Fruit fly (Drosophila melanogaster) whole organism, embryonic: ENCODE measurements around the gene dsx-c73A.

Experiments used
- Asciz ChIP-seq: fragments of 200-800 bp; sonication (Bioruptor generic); optimal IDR thresholded peaks from 2 replicates; lab custom pipeline; 2017; ENCODE audit warnings: missing biosample characterization, mild to moderate bottlenecking, missing genetic modification characterization, missing genetic modification reagents
- Awh ChIP-seq: fragments of 200-800 bp; sonication (Bioruptor generic); IDR thresholded peaks from 2 replicates; pipeline ENCODE4, ENCODE4 v1.3.6; 2022; ENCODE audit warnings: missing biosample characterization, missing genetic modification characterization
- Bgb ChIP-seq: fragments of 200-800 bp; sonication (Bioruptor generic); IDR thresholded peaks from 2 replicates; pipeline ENCODE4 v1.3.6; 2022; ENCODE audit warnings: missing biosample characterization, missing genetic modification characterization; ENCODE audit not compliant: partially characterized antibody
- CG10543 ChIP-seq: fragments of 200-800 bp; sonication (Bioruptor generic); optimal IDR thresholded peaks from 3 replicates; lab custom pipeline; 2017; ENCODE audit warnings: missing biosample characterization, mild to moderate bottlenecking, missing genetic modification characterization, moderate library complexity
- CG11093 ChIP-seq: fragments of 200-800 bp; sonication (Bioruptor generic); IDR thresholded peaks from 3 replicates; pipeline ENCODE4 v1.3.6; 2022; ENCODE audit warnings: missing biosample characterization, missing genetic modification characterization
- CG11504 ChIP-seq: fragments of 200-800 bp; sonication (Bioruptor generic); optimal IDR thresholded peaks from 3 replicates; lab custom pipeline; 2019; ENCODE audit warnings: missing biosample characterization, mild to moderate bottlenecking, missing genetic modification characterization, moderate library complexity
- CG15011 ChIP-seq: fragments of 200-800 bp; sonication (Bioruptor generic); optimal IDR thresholded peaks from 3 replicates; lab custom pipeline; 2018; ENCODE audit warnings: missing biosample characterization, mild to moderate bottlenecking, missing genetic modification characterization
- CG18619 ChIP-seq: fragments of 200-800 bp; sonication (Bioruptor generic); optimal IDR thresholded peaks from 3 replicates; lab custom pipeline; 2017; ENCODE audit warnings: missing biosample characterization, mild to moderate bottlenecking, missing genetic modification characterization
- CG2202 ChIP-seq: fragments of 200-800 bp; sonication (Bioruptor generic); optimal IDR thresholded peaks from 2 replicates; lab custom pipeline; 2018; ENCODE audit warnings: missing biosample characterization, mild to moderate bottlenecking, missing genetic modification characterization
- CG4360 ChIP-seq: fragments of 200-800 bp; sonication (Bioruptor generic); IDR thresholded peaks from 2 replicates; pipeline ENCODE4 v1.3.6; 2022; ENCODE audit warnings: missing biosample characterization, missing genetic modification characterization
- CG6254 ChIP-seq: fragments of 200-800 bp; sonication (Bioruptor generic); optimal IDR thresholded peaks from 3 replicates; lab custom pipeline; 2017; ENCODE audit warnings: mild to moderate bottlenecking, missing biosample characterization, missing genetic modification reagents, missing genetic modification characterization
- CG6272 ChIP-seq: fragments of 200-800 bp; sonication (Bioruptor generic); IDR thresholded peaks from 2 replicates; pipeline ENCODE4 v1.3.6; 2022; ENCODE audit warnings: missing biosample characterization, missing genetic modification characterization
- CG6689 ChIP-seq: fragments of 200-800 bp; sonication (Bioruptor generic); IDR thresholded peaks from 2 replicates; pipeline ENCODE4 v1.3.6; 2022; ENCODE audit warnings: missing biosample characterization, missing genetic modification characterization
- CG7963 ChIP-seq: fragments of 200-800 bp; sonication (Bioruptor generic); IDR thresholded peaks from 3 replicates; pipeline ENCODE4 v1.3.6; 2022; ENCODE audit warnings: missing biosample characterization, missing genetic modification characterization; ENCODE audit not compliant: partially characterized antibody
- D ChIP-seq, 2 experiments: fragments of 200-800 bp in 1 of 2; fragments of >200 bp in 1 of 2; sonication (Bioruptor generic) in 1 of 2; optimal IDR thresholded peaks; 2 replicates in 1 of 2; 3 replicates in 1 of 2; lab custom pipeline; 2017; ENCODE audit warnings: mild to moderate bottlenecking in 1 of 2, missing biosample characterization in 1 of 2, missing genetic modification characterization in 1 of 2, missing genetic modification reagents in 1 of 2
- D19B ChIP-seq: fragments of 200-800 bp; sonication (Bioruptor generic); optimal IDR thresholded peaks from 2 replicates; lab custom pipeline; 2017; ENCODE audit warnings: missing biosample characterization, mild to moderate bottlenecking, missing genetic modification characterization
- Fer3 ChIP-seq: fragments of 200-800 bp; sonication (Bioruptor generic); optimal IDR thresholded peaks from 2 replicates; lab custom pipeline; 2018; ENCODE audit warnings: missing biosample characterization, mild to moderate bottlenecking, missing genetic modification characterization, moderate library complexity
- GATAe ChIP-seq: fragments of 200-800 bp; sonication (Bioruptor generic); conservative IDR thresholded peaks from 2 replicates; pipeline ENCODE4 v1.3.6; 2022; ENCODE audit warnings: missing biosample characterization, missing genetic modification characterization
- HLH3B ChIP-seq: fragments of 200-800 bp; sonication (Bioruptor generic); IDR thresholded peaks from 2 replicates; pipeline ENCODE4 v1.3.6; 2022; ENCODE audit warnings: missing biosample characterization, missing genetic modification characterization
- HmgD ChIP-seq: fragments of 200-800 bp; sonication (Bioruptor generic); optimal IDR thresholded peaks from 3 replicates; lab custom pipeline; 2016; ENCODE audit warnings: missing biosample characterization, missing genetic modification characterization
- Hr51 ChIP-seq, 2 experiments: fragments of 200-800 bp; sonication (Bioruptor generic); optimal IDR thresholded peaks; 2 replicates in 1 of 2; 3 replicates in 1 of 2; lab custom pipeline; 2016 to 2018; ENCODE audit warnings: missing biosample characterization in 2 of 2, missing genetic modification characterization in 2 of 2, mild to moderate bottlenecking in 1 of 2, moderate library complexity in 1 of 2
- Hr78 ChIP-seq, 2 experiments: fragments of 200-800 bp in 1 of 2; fragments of >200 bp in 1 of 2; sonication (Bioruptor generic) in 1 of 2; optimal IDR thresholded peaks; 2 replicates each; lab custom pipeline; 2017 to 2019; ENCODE audit warnings: missing biosample characterization in 2 of 2, missing genetic modification characterization in 2 of 2, mild to moderate bottlenecking in 1 of 2, moderate library complexity in 1 of 2
- Lhr ChIP-seq: fragments of 200-800 bp; sonication (Bioruptor generic); optimal IDR thresholded peaks from 3 replicates; lab custom pipeline; 2017; ENCODE audit warnings: mild to moderate bottlenecking, missing biosample characterization, missing genetic modification reagents, missing genetic modification characterization
- Lim3 ChIP-seq: fragments of 200-800 bp; sonication (Bioruptor generic); IDR thresholded peaks from 2 replicates; pipeline ENCODE4 v1.3.6; 2022; ENCODE audit warnings: missing biosample characterization, missing genetic modification characterization
- MBD-R2 ChIP-seq: fragments of 200-800 bp; sonication (Bioruptor generic); IDR thresholded peaks from 2 replicates; pipeline ENCODE4 v1.3.6; 2022; ENCODE audit warnings: missing biosample characterization, missing genetic modification characterization
- Oli ChIP-seq: fragments of 200-800 bp; sonication (Bioruptor generic); optimal IDR thresholded peaks from 2 replicates; lab custom pipeline; 2018; ENCODE audit warnings: missing biosample characterization, mild to moderate bottlenecking, missing genetic modification characterization, moderate library complexity
- Ptx1 ChIP-seq: fragments of 200-800 bp; sonication (Bioruptor generic); IDR thresholded peaks from 2 replicates; pipeline ENCODE4 v1.3.6; 2022; ENCODE audit warnings: missing biosample characterization, missing genetic modification characterization
- Sox102F ChIP-seq: fragments of 200-800 bp; sonication (Bioruptor generic); optimal IDR thresholded peaks from 2 replicates; lab custom pipeline; 2018; ENCODE audit warnings: missing biosample characterization, mild to moderate bottlenecking, missing genetic modification characterization, moderate library complexity
- Xbp1 ChIP-seq: fragments of 200-800 bp; sonication (Bioruptor generic); optimal IDR thresholded peaks from 3 replicates; lab custom pipeline; 2016; ENCODE audit warnings: missing biosample characterization, mild to moderate bottlenecking, missing genetic modification characterization
- bcd ChIP-seq: fragments of 200-800 bp; sonication (Bioruptor generic); optimal IDR thresholded peaks from 2 replicates; lab custom pipeline; 2017; ENCODE audit warnings: missing biosample characterization, mild to moderate bottlenecking, missing genetic modification characterization
- cg ChIP-seq: fragments of 200-800 bp; sonication (Bioruptor generic); optimal IDR thresholded peaks from 3 replicates; lab custom pipeline; 2019; ENCODE audit warnings: missing biosample characterization, mild to moderate bottlenecking, missing genetic modification characterization, moderate library complexity
- chif ChIP-seq, 2 experiments: fragments of 200-800 bp; sonication (Bioruptor generic); optimal IDR thresholded peaks; 3 replicates each; lab custom pipeline; 2016; ENCODE audit warnings: missing biosample characterization in 2 of 2, missing genetic modification characterization in 2 of 2
- corto ChIP-seq: fragments of 200-800 bp; sonication (Bioruptor generic); optimal IDR thresholded peaks from 2 replicates; lab custom pipeline; 2016; ENCODE audit warnings: missing biosample characterization, mild to moderate bottlenecking, missing genetic modification characterization, moderate library complexity
- danr ChIP-seq: fragments of 200-800 bp; sonication (Bioruptor generic); IDR thresholded peaks from 2 replicates; pipeline ENCODE4 v1.3.6; 2022; ENCODE audit warnings: missing biosample characterization, missing genetic modification characterization
- dmrt11E ChIP-seq: fragments of 200-800 bp; sonication (Bioruptor generic); optimal IDR thresholded peaks from 3 replicates; lab custom pipeline; 2018; ENCODE audit warnings: missing biosample characterization, mild to moderate bottlenecking, missing genetic modification characterization, moderate library complexity
- dmrt99B ChIP-seq: fragments of 200-800 bp; sonication (Bioruptor generic); optimal IDR thresholded peaks from 2 replicates; lab custom pipeline; 2018; ENCODE audit warnings: missing biosample characterization, mild to moderate bottlenecking, missing genetic modification characterization, moderate library complexity
- emc ChIP-seq: fragments of 200-800 bp; sonication (Bioruptor generic); optimal IDR thresholded peaks from 2 replicates; lab custom pipeline; 2016; ENCODE audit warnings: missing biosample characterization, missing genetic modification characterization
- esg ChIP-seq: fragments of 200-800 bp; sonication (Bioruptor generic); conservative IDR thresholded peaks from 2 replicates; pipeline ENCODE4 v1.3.6; 2022; ENCODE audit warnings: missing biosample characterization, missing genetic modification characterization
- fu2 ChIP-seq: fragments of 200-800 bp; sonication (Bioruptor generic); optimal IDR thresholded peaks from 2 replicates; lab custom pipeline; 2016; ENCODE audit warnings: missing biosample characterization, missing genetic modification characterization
- gsb-n ChIP-seq: fragments of 200-800 bp; sonication (Bioruptor generic); optimal IDR thresholded peaks from 3 replicates; lab custom pipeline; 2018; ENCODE audit warnings: missing biosample characterization, mild to moderate bottlenecking, missing genetic modification characterization
- lmd ChIP-seq: fragments of 200-800 bp; sonication (Bioruptor generic); IDR thresholded peaks from 2 replicates; pipeline ENCODE4 v1.3.6; 2022; ENCODE audit warnings: missing biosample characterization, missing genetic modification characterization
- nom ChIP-seq: fragments of 200-800 bp; sonication (Bioruptor generic); optimal IDR thresholded peaks from 2 replicates; lab custom pipeline; 2017; ENCODE audit warnings: missing biosample characterization, missing genetic modification characterization, mild to moderate bottlenecking, moderate library complexity, missing genetic modification reagents
- oc ChIP-seq: fragments of 200-800 bp; sonication (Bioruptor generic); optimal IDR thresholded peaks from 2 replicates; lab custom pipeline; 2018; ENCODE audit warnings: missing biosample characterization, mild to moderate bottlenecking, missing genetic modification characterization, moderate library complexity
- org-1 ChIP-seq: fragments of 200-800 bp; sonication (Bioruptor generic); optimal IDR thresholded peaks from 2 replicates; lab custom pipeline; 2017; ENCODE audit warnings: missing biosample characterization, missing genetic modification characterization
- sc ChIP-seq, 3 experiments: fragments of >200 bp in 2 of 3; fragments of 200-800 bp in 1 of 3; sonication (Bioruptor generic) in 1 of 3; optimal IDR thresholded peaks; 2 replicates in 2 of 3; 3 replicates in 1 of 3; lab custom pipeline; 2017; ENCODE audit warnings: mild to moderate bottlenecking in 1 of 3, missing biosample characterization in 1 of 3, missing genetic modification characterization in 1 of 3, missing genetic modification reagents in 1 of 3
- sob ChIP-seq: fragments of 200-800 bp; sonication (Bioruptor generic); IDR thresholded peaks from 2 replicates; pipeline ENCODE4 v1.3.6; 2022; ENCODE audit warnings: missing biosample characterization, missing genetic modification characterization

The dsx-c73A gene

DNA sequence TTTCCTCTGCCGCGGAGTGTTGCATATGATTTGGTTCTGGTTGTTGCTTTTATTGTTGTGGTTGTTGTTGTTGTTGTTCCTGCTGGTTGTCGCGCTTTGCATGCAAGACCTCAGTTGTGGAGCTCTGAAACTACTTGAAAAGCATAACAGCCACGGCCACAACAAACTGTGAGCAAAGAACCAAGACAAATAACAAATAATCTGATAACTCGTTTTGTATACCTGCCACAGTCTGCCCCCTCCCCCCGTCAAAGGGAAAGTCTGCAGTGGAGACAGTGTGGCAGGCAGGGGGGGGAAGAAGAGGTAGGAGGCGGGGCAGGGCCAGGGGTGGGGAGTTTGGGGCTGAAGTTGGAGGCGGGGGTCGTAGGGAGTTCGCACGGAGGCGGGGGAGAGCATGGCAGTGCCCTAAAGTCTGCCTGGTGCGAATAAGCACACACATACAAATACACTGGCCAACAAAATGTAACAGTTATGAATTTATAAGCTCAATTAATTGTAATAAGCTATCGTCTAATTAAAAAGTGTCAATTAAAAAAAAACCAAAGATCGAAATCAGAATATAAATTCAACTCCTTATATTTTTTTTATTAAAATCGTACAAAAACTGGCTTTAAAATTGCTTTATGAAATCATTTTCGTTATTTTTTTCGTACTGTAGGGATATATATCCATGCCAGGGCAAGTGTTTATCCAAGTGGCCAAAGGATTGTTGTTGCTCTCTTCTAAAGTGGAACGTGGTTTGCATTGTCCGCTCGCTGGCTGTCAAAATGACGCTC, 36.9 kb upstream of the dsx-c73A start (continued):
- TF ChIP-seq CG11504 (tag; lab: Kevin White, UChicago) (peak; percentile 56), CG11093 (0 out of 3 replicates have a peak, but pooled peaks have one; percentile 16), dmrt11E (tag; lab: Kevin White, UChicago) (peak; percentile 68), GATAe (GFP tag; lab: Robert Waterston, UW) (no peak), Xbp1 (GFP tag; lab: Kevin White, UChicago) (peak; percentile 8), CG6689 (0 out of 2 replicates have a peak, but pooled peaks have one; percentile 14), lmd (peak; percentile 33; the same call in 1 of the 2 replicates), HmgD (GFP tag; lab: Kevin White, UChicago) (no peak), Ptx1 (GFP tag; lab: Robert Waterston, UW) (peak; percentile 40; the same call in 1 of the 2 replicates), corto (GFP tag; lab: Kevin White, UChicago) (peak; percentile 34), danr (GFP tag; lab: Robert Waterston, UW) (no peak), D19B (GFP tag; lab: Kevin White, UChicago) (no peak), CG15011 (no peak), CG6254 (peak; percentile 17), Fer3 (tag; lab: Kevin White, UChicago) (no peak), dmrt99B (tag; lab: Kevin White, UChicago) (peak; percentile 40), CG2202 (tag; lab: Kevin White, UChicago) (no peak), Hr78 (GFP tag; optimal IDR thresholded peaks at IDR 0.05; lab: Kevin White, UChicago) (peak in 1 of 2 experiments; percentile 83), Lim3 (GFP tag; lab: Robert Waterston, UW) (no peak), Awh (GFP tag; lab: Robert Waterston, UW) (0 out of 2 replicates have a peak, but pooled peaks have one; percentile 26), org-1 (peak; percentile 16), esg (no peak; the same call in 1 of the 2 replicates), CG4360 (peak; percentile 89), Sox102F (GFP tag; lab: Kevin White, UChicago) (peak; percentile 48), CG7963 (GFP tag; lab: Robert Waterston, UW) (no peak), chif (GFP tag; optimal IDR thresholded peaks at IDR 0.05; lab: Kevin White, UChicago) (peak in 1 of 2 experiments; percentile 26), Bgb (no peak), CG6272 (no peak), CG10543 (peak; percentile 7), Oli (peak; percentile 9), MBD-R2 (GFP tag; lab: Robert Waterston, UW) (no peak), nom (GFP tag; lab: Kevin White, UChicago) (peak; percentile 12), emc (no peak), HLH3B (GFP tag; lab: Robert Waterston, UW) (0 out of 2 replicates have a peak, but pooled peaks have one; percentile 5), sc (optimal IDR thresholded peaks at IDR 0.05; lab: Kevin White, UChicago) (no peak), sc (GFP tag; optimal IDR thresholded peaks at IDR 0.05; lab: Kevin White, UChicago) (peak; percentile 30), fu2 (no peak), Asciz (GFP tag; lab: Kevin White, UChicago) (peak; percentile 16), CG18619 (no peak), D (optimal IDR thresholded peaks at IDR 0.05; lab: Kevin White, UChicago) (no peak), D (GFP tag; optimal IDR thresholded peaks at IDR 0.05; lab: Kevin White, UChicago) (peak; percentile 56), oc (tag; lab: Kevin White, UChicago) (peak; percentile 79), cg (GFP tag; lab: Kevin White, UChicago) (peak; percentile 37), bcd (GFP tag; lab: Kevin White, UChicago) (peak; percentile 45), Lhr (peak; percentile 26), gsb-n (tag; lab: Kevin White, UChicago) (peak; percentile 34), sob (GFP tag; lab: Robert Waterston, UW) (peak; percentile 35; the same call in 1 of the 2 replicates), Hr51 (GFP tag; optimal IDR thresholded peaks at IDR 0.05; lab: Kevin White, UChicago) (peak in 1 of 2 experiments; percentile 29)
